Worm (Caenorhabditis elegans): ENCODE measurements around the gene hrg-9.
A peak's percentile ranks its signal among the peaks of the same experiment; 100 is the strongest.

hrg-9 gene

DNA sequence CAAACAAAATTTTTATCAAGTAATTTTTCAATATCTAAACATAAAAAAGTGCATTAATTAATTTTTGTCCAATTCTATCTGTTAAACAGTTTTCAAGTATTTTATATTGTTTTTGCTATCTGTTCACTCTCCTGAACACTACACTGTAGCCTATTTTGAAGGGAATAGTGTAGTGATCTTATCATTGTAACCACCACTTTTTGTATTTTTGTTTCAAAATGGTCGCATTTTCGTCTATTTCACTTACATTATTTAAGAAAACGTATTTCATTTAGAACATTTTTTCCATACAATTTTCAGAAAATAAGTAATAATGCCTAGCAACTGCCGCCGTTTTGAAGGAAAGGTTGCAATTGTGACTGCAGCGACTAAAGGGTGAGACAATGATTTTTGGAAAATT, 40.8 kb downstream of the hrg-9 start, which contains the start of gene dhrs-4 (continued):
- TF ChIP-seq nhr-6 (tag; optimal IDR thresholded peaks at IDR 0.05) (peak; percentile 6), nhr-28 (tag; optimal IDR thresholded peaks at IDR 0.05) (peak; percentile 64)

DNA sequence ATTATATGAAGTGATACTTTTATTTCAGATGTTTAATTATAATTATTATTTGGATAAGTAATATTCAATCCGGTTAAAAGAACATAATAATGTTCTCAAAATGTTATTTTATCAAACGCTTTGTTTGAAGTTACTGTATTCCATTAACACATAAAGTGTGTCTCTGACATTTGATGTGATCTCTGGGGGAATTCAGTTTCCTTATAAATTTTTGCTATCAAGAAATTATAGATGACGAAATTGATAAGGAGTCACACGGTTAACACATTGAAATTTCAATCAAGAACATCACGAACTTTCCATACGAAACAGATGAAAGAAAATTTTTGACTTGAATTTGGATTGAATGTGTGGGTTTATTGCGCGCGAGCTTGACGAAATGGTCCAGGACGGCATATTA, 41.5 kb downstream of the hrg-9 start:
- peak; percentile 76 for TF ChIP-seq pqm-1 (tag; optimal IDR thresholded peaks at IDR 0.05)
- TF ChIP-seq nhr-6 (tag; optimal IDR thresholded peaks at IDR 0.05), result peak; percentile 48
- no peak for TF ChIP-seq vab-7 (GFP tag; IDR thresholded peaks at IDR 0.05)
- TF ChIP-seq unc-62 (GFP tag; optimal IDR thresholded peaks at IDR 0.05 in 1 of 2), result peak in 1 of 2 experiments; percentile 63
- no peak for TF ChIP-seq unc-62 (tag; optimal IDR thresholded peaks at IDR 0.05)
- TF ChIP-seq ctbp-1 (GFP tag; IDR thresholded peaks at IDR 0.05), result no peak
- TF ChIP-seq php-3 (GFP tag; IDR thresholded peaks at IDR 0.05), result peak; percentile 52; the same call in 1 of the 2 replicates
- TF ChIP-seq nhr-28 (tag; optimal IDR thresholded peaks at IDR 0.05), result peak; percentile 87
- TF ChIP-seq dve-1 (tag; optimal IDR thresholded peaks at IDR 0.05; ENCODE audit: insufficient read depth), result peak; percentile 61
- no peak for TF ChIP-seq daf-16 (GFP tag; optimal IDR thresholded peaks at IDR 0.05)
- peak; percentile 68 for TF ChIP-seq daf-16 (tag; optimal IDR thresholded peaks at IDR 0.05)
- TF ChIP-seq snpc-1.2 (GFP tag; IDR thresholded peaks at IDR 0.05), result no peak
- peak; percentile 76 for TF ChIP-seq hlh-11 (tag; optimal IDR thresholded peaks at IDR 0.05)
- peak; percentile 25 for TF ChIP-seq nhr-77 (tag; optimal IDR thresholded peaks at IDR 0.05)
- peak; percentile 37 for TF ChIP-seq mxl-3 (GFP tag; optimal IDR thresholded peaks at IDR 0.05)
- TF ChIP-seq hlh-30 (tag; optimal IDR thresholded peaks at IDR 0.05; ENCODE audit: insufficient read depth), result peak; percentile 54
- TF ChIP-seq mdl-1 (tag; optimal IDR thresholded peaks at IDR 0.05), result no peak
- no peak for TF ChIP-seq zag-1 (tag; optimal IDR thresholded peaks at IDR 0.05)
- no peak for TF ChIP-seq sdz-12 (GFP tag; optimal IDR thresholded peaks at IDR 0.05)
- peak; percentile 88 for TF ChIP-seq dmd-6 (GFP tag; IDR thresholded peaks at IDR 0.05)
- TF ChIP-seq ztf-7 (tag; optimal IDR thresholded peaks at IDR 0.05), result peak; percentile 31
- no peak for TF ChIP-seq unc-39 (tag; optimal IDR thresholded peaks at IDR 0.05)

DNA sequence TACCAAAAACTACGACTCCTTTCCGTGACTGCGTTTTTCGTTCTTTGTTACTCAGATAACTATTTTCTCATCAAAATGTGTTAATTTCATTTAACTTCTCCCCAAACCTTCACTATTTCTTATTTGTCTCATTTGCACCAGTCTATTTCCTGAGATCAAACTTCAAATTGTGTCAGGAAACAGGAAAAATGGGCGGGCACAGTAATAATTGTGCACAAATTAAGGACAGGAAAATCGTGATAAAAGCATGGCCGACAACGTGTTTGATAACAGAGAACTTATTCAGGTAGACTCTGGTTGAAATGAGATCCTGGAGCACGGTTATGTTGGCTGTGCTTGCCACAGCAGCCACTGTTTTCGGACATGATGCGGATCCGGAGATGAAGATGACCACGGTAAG, 43.4 kb downstream of the hrg-9 start, which contains the start of gene lipl-1:
TSS of gene lipl-1 (plus strand) at position 282 of the 400 bp plus-strand sequence.
- no peak for TF ChIP-seq jun-1 (tag; optimal IDR thresholded peaks at IDR 0.05)
- TF ChIP-seq dmd-6 (GFP tag; IDR thresholded peaks at IDR 0.05), result peak; percentile 67
- peak; percentile 58 for TF ChIP-seq nhr-28 (tag; optimal IDR thresholded peaks at IDR 0.05)
- TF ChIP-seq nhr-11 (tag; optimal IDR thresholded peaks at IDR 0.05), result no peak
- TF ChIP-seq daf-16 (GFP tag; optimal IDR thresholded peaks at IDR 0.05), result no peak
- peak; percentile 14 for TF ChIP-seq daf-16 (tag; optimal IDR thresholded peaks at IDR 0.05)
- peak; percentile 54 for TF ChIP-seq mxl-3 (GFP tag; optimal IDR thresholded peaks at IDR 0.05)
- TF ChIP-seq T26A8.4 (GFP tag; IDR thresholded peaks at IDR 0.05), result no peak
- no peak for TF ChIP-seq zip-2 (tag; optimal IDR thresholded peaks at IDR 0.05)
- TF ChIP-seq mxl-2 (GFP tag; conservative IDR thresholded peaks at IDR 0.05), result no peak
- TF ChIP-seq pha-4 (GFP tag; IDR thresholded peaks at IDR 0.05), result no peak
- no peak for TF ChIP-seq pha-4 (tag; optimal IDR thresholded peaks at IDR 0.05)
- TF ChIP-seq nhr-41 (GFP tag; IDR thresholded peaks at IDR 0.05), result no peak
- no peak for TF ChIP-seq F49E8.2 (tag; optimal IDR thresholded peaks at IDR 0.05; ENCODE audit: borderline replicate concordance)
- TF ChIP-seq zfp-2 (tag; optimal IDR thresholded peaks at IDR 0.05), result no peak
